Worm (Caenorhabditis elegans) whole organism, midembryonic: ENCODE measurements around the gene C34D4.2.

Source experiments
- T22C8.4 ChIP-seq: fragments of 200-800 bp; sonication (Bioruptor generic); IDR thresholded peaks from 2 replicates; pipeline ENCODE4 v1.3.6; 2022; ENCODE audit warnings: missing genetic modification characterization, missing compliant biosample characterization
- cog-1 ChIP-seq: sonication (generic microtip); optimal IDR thresholded peaks from 2 replicates; lab custom pipeline; 2016; ENCODE audit warnings: missing genetic modification characterization, missing compliant biosample characterization
- flt-1 ChIP-seq: fragments of 200-800 bp; sonication (Bioruptor generic); IDR thresholded peaks from 2 replicates; pipeline ENCODE4 v1.3.6; 2022; ENCODE audit warnings: missing genetic modification characterization, missing compliant biosample characterization
- klf-2 ChIP-seq: fragments of 200-800 bp; sonication (Bioruptor generic); conservative IDR thresholded peaks from 2 replicates; pipeline ENCODE4 v1.3.6; 2022; ENCODE audit warnings: missing genetic modification reagents, missing genetic modification characterization, missing compliant biosample characterization
- med-1 ChIP-seq: sonication (generic microtip); optimal IDR thresholded peaks from 2 replicates; lab custom pipeline; 2017; ENCODE audit warnings: missing genetic modification characterization, mild to moderate bottlenecking, missing compliant biosample characterization, antibody characterized with exemption, missing genetic modification reagents; ENCODE audit not compliant: insufficient read depth
- ref-1 ChIP-seq: fragments of 200-800 bp; sonication (Bioruptor generic); conservative IDR thresholded peaks from 2 replicates; pipeline ENCODE4 v1.3.6; 2022; ENCODE audit warnings: missing genetic modification reagents, missing genetic modification characterization, missing compliant biosample characterization
- tab-1 ChIP-seq: fragments of 200-800 bp; sonication (Bioruptor generic); IDR thresholded peaks from 2 replicates; pipeline ENCODE4 v1.3.6; 2022; ENCODE audit warnings: missing genetic modification characterization, missing compliant biosample characterization
- ztf-23 ChIP-seq: fragments of 200-800 bp; sonication (Bioruptor generic); IDR thresholded peaks from 2 replicates; pipeline ENCODE4 v1.3.6; 2022; ENCODE audit warnings: missing genetic modification reagents, missing genetic modification characterization, missing compliant biosample characterization
- ztf-29 ChIP-seq: fragments of 200-800 bp; sonication (Bioruptor generic); IDR thresholded peaks from 2 replicates; pipeline ENCODE4 v1.3.6; 2022; ENCODE audit warnings: missing genetic modification reagents, missing genetic modification characterization, missing compliant biosample characterization

The C34D4.2 gene

ce11 chrIV:7139143-7139542, 15.3 kb upstream of the C34D4.2 start:
- no peak for TF ChIP-seq flt-1
- TF ChIP-seq ref-1 (GFP tag; lab: Robert Waterston, UW): no peak
- no peak for TF ChIP-seq ztf-23 (GFP tag; lab: Robert Waterston, UW)
- TF ChIP-seq klf-2 (GFP tag; lab: Robert Waterston, UW): no peak
- TF ChIP-seq ztf-29 (GFP tag; lab: Robert Waterston, UW): no peak
- TF ChIP-seq tab-1 (GFP tag; lab: Robert Waterston, UW): no peak
- TF ChIP-seq T22C8.4 (GFP tag; lab: Robert Waterston, UW): no peak

ce11 chrIV:7144670-7145257, 9.7 kb upstream of the C34D4.2 start, which contains the start of gene hecd-1:
TSS of gene hecd-1 (minus strand) at chrIV:7144720.
- no peak for TF ChIP-seq T22C8.4 (GFP tag; lab: Robert Waterston, UW)
- no peak for TF ChIP-seq med-1 (GFP tag; lab: Kevin White, UChicago)
- TF ChIP-seq tab-1 (GFP tag; lab: Robert Waterston, UW): no peak
- no peak for TF ChIP-seq flt-1
- no peak for TF ChIP-seq ztf-23 (GFP tag; lab: Robert Waterston, UW)
- no peak for TF ChIP-seq ref-1 (GFP tag; lab: Robert Waterston, UW)
- TF ChIP-seq cog-1 (tag; lab: Kevin White, UChicago): no peak
- TF ChIP-seq ztf-29 (GFP tag; lab: Robert Waterston, UW): no peak
- no peak for TF ChIP-seq klf-2 (GFP tag; lab: Robert Waterston, UW)

ce11 chrIV:7147722-7148121, 6.7 kb upstream of the C34D4.2 start:
- TF ChIP-seq T22C8.4 (GFP tag; lab: Robert Waterston, UW) (no peak), cog-1 (tag; lab: Kevin White, UChicago) (no peak), flt-1 (no peak), ztf-29 (GFP tag; lab: Robert Waterston, UW) (no peak), tab-1 (GFP tag; lab: Robert Waterston, UW) (no peak), ztf-23 (GFP tag; lab: Robert Waterston, UW) (no peak), med-1 (GFP tag; lab: Kevin White, UChicago) (no peak), klf-2 (GFP tag; lab: Robert Waterston, UW) (no peak), ref-1 (GFP tag; lab: Robert Waterston, UW) (no peak)

ce11 chrIV:7149020-7149601, 5.3 kb upstream of the C34D4.2 start, which contains the start of gene C34D4.4:
TSS of gene C34D4.4 (plus strand) at chrIV:7149361.
- TF ChIP-seq klf-2 (GFP tag; lab: Robert Waterston, UW) (no peak), T22C8.4 (GFP tag; lab: Robert Waterston, UW) (no peak), ref-1 (GFP tag; lab: Robert Waterston, UW) (no peak), cog-1 (tag; lab: Kevin White, UChicago) (no peak), tab-1 (GFP tag; lab: Robert Waterston, UW) (no peak), ztf-29 (GFP tag; lab: Robert Waterston, UW) (no peak), flt-1 (no peak), med-1 (GFP tag; lab: Kevin White, UChicago) (no peak), ztf-23 (GFP tag; lab: Robert Waterston, UW) (no peak)

ce11 chrIV:7152409-7152808, 2.0 kb upstream of the C34D4.2 start, which contains the start of gene col-113:
TSS of gene col-113 (minus strand) at chrIV:7152509.
- TF ChIP-seq T22C8.4 (GFP tag; lab: Robert Waterston, UW) (no peak), cog-1 (tag; lab: Kevin White, UChicago) (no peak), ztf-29 (GFP tag; lab: Robert Waterston, UW) (no peak), ref-1 (GFP tag; lab: Robert Waterston, UW) (no peak), ztf-23 (GFP tag; lab: Robert Waterston, UW) (no peak), flt-1 (no peak), tab-1 (GFP tag; lab: Robert Waterston, UW) (no peak), klf-2 (GFP tag; lab: Robert Waterston, UW) (no peak), med-1 (GFP tag; lab: Kevin White, UChicago) (no peak)

- no peak for TF ChIP-seq ztf-29 (GFP tag; lab: Robert Waterston, UW)
- TF ChIP-seq ztf-23 (GFP tag; lab: Robert Waterston, UW): no peak
- TF ChIP-seq cog-1 (tag; lab: Kevin White, UChicago): no peak
- no peak for TF ChIP-seq ref-1 (GFP tag; lab: Robert Waterston, UW)
Measured at ce11 chrIV:7153362-7153761, 1.1 kb upstream of the C34D4.2 start, which contains the start of gene C34D4.3. TSS of gene C34D4.3 (plus strand) at chrIV:7153662.

ce11 chrIV:7156356-7156755, 1.9 kb downstream of the C34D4.2 start, which contains the start of gene maph-9:
TSS of gene maph-9 (plus strand) at chrIV:7156628.
- TF ChIP-seq flt-1 (no peak), med-1 (GFP tag; lab: Kevin White, UChicago) (no peak), ztf-29 (GFP tag; lab: Robert Waterston, UW) (no peak), klf-2 (GFP tag; lab: Robert Waterston, UW) (no peak), tab-1 (GFP tag; lab: Robert Waterston, UW) (no peak), ref-1 (GFP tag; lab: Robert Waterston, UW) (no peak), ztf-23 (GFP tag; lab: Robert Waterston, UW) (no peak), T22C8.4 (GFP tag; lab: Robert Waterston, UW) (no peak)

- TF ChIP-seq tab-1 (GFP tag; lab: Robert Waterston, UW): no peak
- no peak for TF ChIP-seq ztf-29 (GFP tag; lab: Robert Waterston, UW)
- TF ChIP-seq med-1 (GFP tag; lab: Kevin White, UChicago): no peak
- TF ChIP-seq klf-2 (GFP tag; lab: Robert Waterston, UW): no peak
- TF ChIP-seq ref-1 (GFP tag; lab: Robert Waterston, UW): no peak
- no peak for TF ChIP-seq ztf-23 (GFP tag; lab: Robert Waterston, UW)
- no peak for TF ChIP-seq T22C8.4 (GFP tag; lab: Robert Waterston, UW)
- TF ChIP-seq flt-1: no peak
- TF ChIP-seq cog-1 (tag; lab: Kevin White, UChicago): no peak
Measured at ce11 chrIV:7158161-7158560, 3.7 kb downstream of the C34D4.2 start.
